Fruit fly (Drosophila melanogaster) whole organism, wandering third instar larva: ENCODE data around the gene CG10584.

Experiments
- CrebA ChIP-seq: fragments of 200-800 bp; sonication (Bioruptor generic); optimal IDR thresholded peaks from 2 replicates; lab custom pipeline; 2016; ENCODE audit warnings: missing biosample characterization, mild to moderate bottlenecking, missing genetic modification characterization, borderline replicate concordance
- HLH106 ChIP-seq: fragments of 200-800 bp; optimal IDR thresholded peaks from 3 replicates; lab custom pipeline; 2019; ENCODE audit warnings: missing biosample characterization, mild to moderate bottlenecking, missing genetic modification characterization, moderate library complexity
- Hnf4 ChIP-seq: fragments of 200-800 bp; sonication (Bioruptor generic); optimal IDR thresholded peaks from 2 replicates; lab custom pipeline; 2016; ENCODE audit warnings: missing biosample characterization, mild to moderate bottlenecking, missing genetic modification characterization
- Hr78 ChIP-seq: fragments of >200 bp; optimal IDR thresholded peaks from 2 replicates; lab custom pipeline; 2017; ENCODE audit warnings: missing biosample characterization, missing genetic modification characterization
- OdsH ChIP-seq: fragments of 200-800 bp; sonication (Bioruptor generic); optimal IDR thresholded peaks from 2 replicates; lab custom pipeline; 2016; ENCODE audit warnings: missing biosample characterization, mild to moderate bottlenecking, missing genetic modification characterization
- Sp1 ChIP-seq: fragments of 200-800 bp; sonication (Bioruptor generic); optimal IDR thresholded peaks from 3 replicates; lab custom pipeline; 2019; ENCODE audit warnings: missing biosample characterization, mild to moderate bottlenecking, missing genetic modification characterization, moderate library complexity
- dsf ChIP-seq: sonication (Bioruptor generic); optimal IDR thresholded peaks from 2 replicates; lab custom pipeline; 2016; ENCODE audit warnings: missing biosample characterization, missing genetic modification characterization, borderline replicate concordance
- h ChIP-seq: fragments of 200-800 bp; sonication (Bioruptor generic); optimal IDR thresholded peaks from 3 replicates; lab custom pipeline; 2016; ENCODE audit warnings: missing biosample characterization, mild to moderate bottlenecking, missing genetic modification characterization
- pan ChIP-seq: fragments of >200 bp; optimal IDR thresholded peaks from 2 replicates; lab custom pipeline; 2017
- psq ChIP-seq: fragments of 200-800 bp; sonication (Bioruptor generic); optimal IDR thresholded peaks from 3 replicates; lab custom pipeline; 2017; ENCODE audit warnings: missing biosample characterization, mild to moderate bottlenecking, missing genetic modification characterization, moderate library complexity
- sage ChIP-seq: fragments of 200-800 bp; sonication (Bioruptor generic); optimal IDR thresholded peaks from 2 replicates; lab custom pipeline; 2016; ENCODE audit warnings: missing biosample characterization, mild to moderate bottlenecking, missing genetic modification characterization
- sv ChIP-seq: fragments of 200-800 bp; sonication (Bioruptor generic); optimal IDR thresholded peaks from 3 replicates; lab custom pipeline; 2016; ENCODE audit warnings: missing biosample characterization, missing genetic modification characterization
- woc ChIP-seq: sonication (Bioruptor generic); optimal IDR thresholded peaks from 2 replicates; lab custom pipeline; 2016; ENCODE audit warnings: missing biosample characterization, mild to moderate bottlenecking, missing genetic modification characterization

dm6 chr3L:21054188-21054893, 23.2 kb upstream of the CG10584 start:
- no peak for TF ChIP-seq Hr78 (GFP tag; lab: Kevin White, UChicago)
- TF ChIP-seq pan (lab: Kevin White, UChicago): no peak
- TF ChIP-seq woc (GFP tag; lab: Kevin White, UChicago): no peak
- no peak for TF ChIP-seq psq
- no peak for TF ChIP-seq CrebA
- no peak for TF ChIP-seq sage
- no peak for TF ChIP-seq dsf (GFP tag; lab: Kevin White, UChicago)
- TF ChIP-seq h (GFP tag; lab: Kevin White, UChicago): no peak
- TF ChIP-seq sv: no peak
- TF ChIP-seq Hnf4 (GFP tag; lab: Kevin White, UChicago): no peak
- no peak for TF ChIP-seq HLH106 (tag; lab: Kevin White, UChicago)
- TF ChIP-seq OdsH (GFP tag; lab: Kevin White, UChicago): no peak
- no peak for TF ChIP-seq Sp1 (GFP tag; lab: Kevin White, UChicago)
